Worm (Caenorhabditis elegans) whole organism, L4 larva: ENCODE data around the gene F58B4.2.

ENCODE experiments used
- F37D6.2 ChIP-seq: sonication (generic microtip); optimal IDR thresholded peaks from 2 replicates; lab custom pipeline; 2016; ENCODE audit warnings: mild to moderate bottlenecking, missing genetic modification characterization, missing compliant biosample characterization
- F44E2.7 ChIP-seq: fragments of 200-800 bp; sonication (Bioruptor generic); IDR thresholded peaks from 2 replicates; pipeline ENCODE4 v2.1.2; 2022; ENCODE audit warnings: missing genetic modification characterization, missing compliant biosample characterization
- Y48G9A.11 ChIP-seq: fragments of 200-800 bp; sonication (Bioruptor generic); IDR thresholded peaks from 2 replicates; pipeline ENCODE4 v1.3.6; 2022; ENCODE audit warnings: missing genetic modification reagents, missing genetic modification characterization, missing compliant biosample characterization
- Y75B8A.6 ChIP-seq: fragments of 200-800 bp; sonication (Bioruptor generic); IDR thresholded peaks from 2 replicates; pipeline ENCODE4 v1.3.6; 2022; ENCODE audit warnings: missing genetic modification reagents, missing genetic modification characterization, missing compliant biosample characterization
- aly-2 ChIP-seq: sonication (generic microtip); optimal IDR thresholded peaks from 2 replicates; lab custom pipeline; 2018; ENCODE audit warnings: missing biosample characterization, missing genetic modification characterization
- ceh-28 ChIP-seq: fragments of 150-350 bp; optimal IDR thresholded peaks from 2 replicates; lab custom pipeline; 2014; ENCODE audit warnings: missing biosample characterization, missing genetic modification reagents, missing genetic modification characterization
- ceh-44 ChIP-seq: fragments of 200-800 bp; sonication (Bioruptor generic); IDR thresholded peaks from 2 replicates; pipeline ENCODE4 v1.3.6; 2022; ENCODE audit warnings: missing genetic modification reagents, missing genetic modification characterization, missing compliant biosample characterization
- cey-2 ChIP-seq: sonication (generic microtip); optimal IDR thresholded peaks from 3 replicates; lab custom pipeline; 2017; ENCODE audit warnings: missing genetic modification characterization, mild to moderate bottlenecking, missing compliant biosample characterization, antibody characterized with exemption, borderline replicate concordance; ENCODE audit not compliant: insufficient read depth
- daf-16 ChIP-seq, 3 experiments: sonication (generic microtip); optimal IDR thresholded peaks; 2 replicates each; lab custom pipeline; 2016 to 2017; ENCODE audit warnings: missing genetic modification characterization in 3 of 3, missing genetic modification reagents in 3 of 3, mild to moderate bottlenecking in 2 of 3, missing compliant biosample characterization in 2 of 3, missing biosample characterization in 1 of 3, moderate library complexity in 1 of 3
- daf-8 ChIP-seq: fragments of 200-800 bp; sonication (Bioruptor generic); IDR thresholded peaks from 2 replicates; pipeline ENCODE4 v1.3.6; 2022; ENCODE audit warnings: missing genetic modification characterization, missing compliant biosample characterization
- dpl-1 ChIP-seq: fragments of 150-350 bp; optimal IDR thresholded peaks from 2 replicates; lab custom pipeline; 2014; ENCODE audit warnings: missing biosample characterization, missing genetic modification reagents, missing genetic modification characterization
- dve-1 ChIP-seq: sonication (generic microtip); optimal IDR thresholded peaks from 2 replicates; lab custom pipeline; 2017; ENCODE audit warnings: antibody characterized with exemption, mild to moderate bottlenecking, missing genetic modification characterization, missing compliant biosample characterization; ENCODE audit not compliant: insufficient read depth
- egl-27 ChIP-seq: sonication (generic microtip); optimal IDR thresholded peaks from 3 replicates; lab custom pipeline; 2017; ENCODE audit warnings: missing biosample characterization, missing genetic modification reagents, missing genetic modification characterization
- egl-43 ChIP-seq: fragments of 200-800 bp; sonication (Bioruptor generic); IDR thresholded peaks from 2 replicates; pipeline ENCODE4 v1.3.6; 2022; ENCODE audit warnings: missing genetic modification reagents, missing genetic modification characterization, missing compliant biosample characterization
- fkh-10 ChIP-seq: fragments of 150-350 bp; optimal IDR thresholded peaks from 2 replicates; lab custom pipeline; 2014; ENCODE audit warnings: missing biosample characterization, missing genetic modification reagents, missing genetic modification characterization
- hlh-11 ChIP-seq: fragments of 200-800 bp; sonication (Bioruptor generic); optimal IDR thresholded peaks from 2 replicates; lab custom pipeline; 2018; ENCODE audit warnings: mild to moderate bottlenecking, missing genetic modification characterization, missing compliant biosample characterization
- hmg-1.1 ChIP-seq: fragments of 200-800 bp; sonication (Bioruptor generic); IDR thresholded peaks from 2 replicates; pipeline ENCODE4 v1.3.6; 2022; ENCODE audit warnings: missing genetic modification reagents, missing genetic modification characterization, missing compliant biosample characterization
- jun-1 ChIP-seq: fragments of 150-350 bp; optimal IDR thresholded peaks from 2 replicates; lab custom pipeline; 2014; ENCODE audit warnings: missing biosample characterization, missing genetic modification reagents, missing genetic modification characterization
- lin-13 ChIP-seq: fragments of 150-350 bp; optimal IDR thresholded peaks from 2 replicates; lab custom pipeline; 2014; ENCODE audit warnings: missing biosample characterization, missing genetic modification reagents, missing genetic modification characterization
- lsy-2 ChIP-seq, 2 experiments: fragments of 150-350 bp in 1 of 2; sonication (generic microtip) in 1 of 2; optimal IDR thresholded peaks; 2 replicates each; lab custom pipeline; 2014 to 2017; ENCODE audit warnings: missing biosample characterization in 2 of 2, missing genetic modification characterization in 2 of 2
- madf-5 ChIP-seq, 2 experiments: fragments of 200-800 bp; sonication (Bioruptor generic); IDR thresholded peaks; 2 replicates each; pipeline ENCODE4 v1.3.6; 2022; ENCODE audit warnings: missing compliant biosample characterization in 2 of 2, missing genetic modification characterization in 2 of 2
- mdt-29 ChIP-seq: fragments of 200-800 bp; sonication (Bioruptor generic); IDR thresholded peaks from 2 replicates; pipeline ENCODE4 v1.3.6; 2022; ENCODE audit warnings: missing genetic modification reagents, missing genetic modification characterization, missing compliant biosample characterization
- mes-2 ChIP-seq: sonication (generic microtip); optimal IDR thresholded peaks from 2 replicates; lab custom pipeline; 2016; ENCODE audit warnings: missing genotype, mild to moderate bottlenecking, missing genetic modification characterization, missing compliant biosample characterization; ENCODE audit not compliant: poor library complexity, severe bottlenecking
- mxl-2 ChIP-seq: fragments of 200-800 bp; sonication (Bioruptor generic); conservative IDR thresholded peaks from 2 replicates; pipeline ENCODE4 v1.3.6; 2022; ENCODE audit warnings: missing genetic modification reagents, missing genetic modification characterization, missing compliant biosample characterization
- nhr-10 ChIP-seq: fragments of 150-350 bp; optimal IDR thresholded peaks from 2 replicates; lab custom pipeline; 2014; ENCODE audit warnings: missing biosample characterization, missing genetic modification characterization
- nhr-11 ChIP-seq: fragments of 150-350 bp; optimal IDR thresholded peaks from 2 replicates; lab custom pipeline; 2014; ENCODE audit warnings: missing biosample characterization, missing genetic modification characterization
- nhr-25 ChIP-seq: sonication (generic microtip); optimal IDR thresholded peaks from 2 replicates; lab custom pipeline; 2017; ENCODE audit warnings: missing genetic modification characterization, mild to moderate bottlenecking, missing compliant biosample characterization, antibody characterized with exemption, moderate library complexity, borderline replicate concordance; ENCODE audit not compliant: insufficient read depth
- nhr-41 ChIP-seq: fragments of 200-800 bp; sonication (Bioruptor generic); IDR thresholded peaks from 2 replicates; pipeline ENCODE4 v1.3.6; 2022; ENCODE audit warnings: missing genetic modification reagents, missing genetic modification characterization, missing compliant biosample characterization
- nhr-42 ChIP-seq: fragments of 200-800 bp; sonication (Bioruptor generic); IDR thresholded peaks from 2 replicates; pipeline ENCODE4 v1.3.6; 2022; ENCODE audit warnings: missing genetic modification characterization, missing compliant biosample characterization
- nhr-48 ChIP-seq: sonication (generic microtip); optimal IDR thresholded peaks from 2 replicates; lab custom pipeline; 2016; ENCODE audit warnings: mild to moderate bottlenecking, missing genetic modification characterization, missing compliant biosample characterization
- nhr-76 ChIP-seq: fragments of 150-350 bp; optimal IDR thresholded peaks from 2 replicates; lab custom pipeline; 2014; ENCODE audit warnings: missing biosample characterization, missing genetic modification characterization
- php-3 ChIP-seq: fragments of 200-800 bp; sonication (Bioruptor generic); IDR thresholded peaks from 2 replicates; pipeline ENCODE4 v1.3.6; 2022; ENCODE audit warnings: missing genetic modification reagents, missing genetic modification characterization, missing compliant biosample characterization
- rbr-2 ChIP-seq: sonication (generic microtip); optimal IDR thresholded peaks from 2 replicates; lab custom pipeline; 2016; ENCODE audit warnings: missing genotype, missing genetic modification characterization, missing compliant biosample characterization
- saeg-2 ChIP-seq: fragments of 200-800 bp; sonication (Bioruptor generic); IDR thresholded peaks from 2 replicates; pipeline ENCODE4 v1.3.6; 2022; ENCODE audit warnings: missing genetic modification reagents, missing genetic modification characterization, missing compliant biosample characterization
- sdz-12 ChIP-seq: fragments of 200-800 bp; sonication (Bioruptor generic); optimal IDR thresholded peaks from 2 replicates; lab custom pipeline; 2018; ENCODE audit warnings: mild to moderate bottlenecking, missing genetic modification characterization, missing compliant biosample characterization
- skn-1 ChIP-seq: fragments of 150-350 bp; optimal IDR thresholded peaks from 2 replicates; lab custom pipeline; 2014; ENCODE audit warnings: missing biosample characterization, missing genetic modification characterization
- snpc-4 ChIP-seq: fragments of 150-350 bp; optimal IDR thresholded peaks from 2 replicates; lab custom pipeline; 2014; ENCODE audit warnings: missing biosample characterization, missing genetic modification characterization
- spr-3 ChIP-seq: fragments of 200-800 bp; sonication (Bioruptor generic); optimal IDR thresholded peaks from 2 replicates; lab custom pipeline; 2018; ENCODE audit warnings: mild to moderate bottlenecking, missing genetic modification characterization, missing compliant biosample characterization
- tag-97 ChIP-seq: fragments of 200-800 bp; sonication (Bioruptor generic); IDR thresholded peaks from 2 replicates; pipeline ENCODE4 v1.3.6; 2022; ENCODE audit warnings: missing genetic modification characterization, missing compliant biosample characterization
- unc-130 ChIP-seq: sonication (generic microtip); optimal IDR thresholded peaks from 2 replicates; lab custom pipeline; 2016; ENCODE audit warnings: missing genetic modification reagents, missing genetic modification characterization, missing compliant biosample characterization

The F58B4.2 gene

DNA sequence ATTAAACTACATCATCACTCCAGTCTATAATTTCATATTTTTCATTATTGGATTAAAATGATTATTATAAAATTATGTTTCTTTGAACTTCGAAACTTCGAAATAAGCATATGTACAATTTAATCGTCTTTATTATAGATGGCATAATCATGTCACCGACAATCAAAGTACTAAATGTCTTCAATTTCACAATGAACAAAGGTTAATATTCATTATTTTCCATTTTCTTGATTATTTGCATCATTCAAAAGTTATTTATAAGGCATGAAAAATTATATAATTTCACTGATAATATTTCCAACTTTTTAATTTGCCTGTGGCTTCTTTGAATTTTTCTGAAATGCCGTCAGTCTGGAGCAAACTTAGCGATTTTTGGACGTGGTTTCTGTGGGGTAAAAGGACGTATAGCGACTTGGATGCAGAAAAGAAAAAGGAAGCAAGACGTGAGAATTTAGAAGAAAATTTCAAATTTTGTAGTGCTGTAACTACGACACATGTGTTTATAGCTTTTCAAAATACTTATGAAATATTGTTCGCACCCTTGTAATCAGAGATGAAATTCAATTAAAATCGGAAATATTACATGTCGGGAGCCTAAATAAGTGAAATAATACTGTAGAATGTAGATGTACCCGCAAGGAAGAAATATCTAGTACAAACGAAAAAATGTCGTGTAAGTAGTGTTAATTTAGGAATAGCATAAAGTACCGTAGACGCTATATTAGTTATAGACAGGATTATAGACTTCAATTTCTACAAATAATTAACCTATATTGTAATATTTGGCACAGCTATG is 37.6 kb upstream of the F58B4.2 start, which contains the start of gene F17C11.13 (continued):
- TF ChIP-seq mes-2 = no peak
- no peak for TF ChIP-seq php-3 (GFP tag; lab: Robert Waterston, UW)
- no peak for TF ChIP-seq daf-16 (GFP tag; optimal IDR thresholded peaks at IDR 0.05; lab: Kevin White, UChicago)
- peak; percentile 17 for TF ChIP-seq daf-16 (tag; optimal IDR thresholded peaks at IDR 0.05; lab: Kevin White, UChicago)
- no peak for TF ChIP-seq fkh-10 (GFP tag; lab: Kevin White, UChicago)
- no peak for TF ChIP-seq rbr-2 (tag; lab: Kevin White, UChicago)

DNA sequence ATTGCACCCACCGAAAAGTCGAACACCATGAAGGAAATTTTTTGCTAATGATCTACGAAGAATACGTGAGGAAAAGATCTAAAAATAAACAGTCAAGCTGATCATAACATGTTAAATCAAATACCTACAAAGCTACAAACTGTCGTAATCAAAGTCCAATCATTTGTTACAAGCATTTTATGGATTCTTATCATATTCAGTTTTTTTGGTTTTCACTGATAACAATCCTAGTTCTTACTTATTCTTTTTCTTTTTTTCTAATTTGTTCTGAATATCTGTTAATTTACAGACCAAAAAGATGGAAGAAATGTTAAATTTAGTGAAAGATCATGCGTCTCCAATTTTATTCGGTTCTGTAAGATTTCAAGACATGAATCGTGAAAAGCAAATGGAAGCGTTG is 36.6 kb upstream of the F58B4.2 start, which contains the start of gene F17C11.6:
TSS of gene F17C11.6 (plus strand) at position 290 of the 400 bp plus-strand sequence.
- no peak for TF ChIP-seq F44E2.7 (GFP tag; lab: Robert Waterston, UW)
- TF ChIP-seq cey-2 (tag; lab: Kevin White, UChicago) = no peak
- TF ChIP-seq lsy-2 (tag; optimal IDR thresholded peaks at IDR 0.05; lab: Kevin White, UChicago) = no peak
- TF ChIP-seq ceh-28 (tag; lab: Kevin White, UChicago) = no peak
- no peak for TF ChIP-seq daf-16 (GFP tag; optimal IDR thresholded peaks at IDR 0.05; lab: Kevin White, UChicago)
- TF ChIP-seq daf-16 (tag; optimal IDR thresholded peaks at IDR 0.05; lab: Kevin White, UChicago) = peak; percentile 27
- TF ChIP-seq nhr-25 = no peak
- TF ChIP-seq nhr-11 = no peak
- TF ChIP-seq dve-1 (tag; lab: Kevin White, UChicago) = peak; percentile 7
- TF ChIP-seq nhr-10 (tag; lab: Kevin White, UChicago) = no peak
- no peak for TF ChIP-seq mdt-29
- TF ChIP-seq, all 104 proteins: peak for 2

DNA sequence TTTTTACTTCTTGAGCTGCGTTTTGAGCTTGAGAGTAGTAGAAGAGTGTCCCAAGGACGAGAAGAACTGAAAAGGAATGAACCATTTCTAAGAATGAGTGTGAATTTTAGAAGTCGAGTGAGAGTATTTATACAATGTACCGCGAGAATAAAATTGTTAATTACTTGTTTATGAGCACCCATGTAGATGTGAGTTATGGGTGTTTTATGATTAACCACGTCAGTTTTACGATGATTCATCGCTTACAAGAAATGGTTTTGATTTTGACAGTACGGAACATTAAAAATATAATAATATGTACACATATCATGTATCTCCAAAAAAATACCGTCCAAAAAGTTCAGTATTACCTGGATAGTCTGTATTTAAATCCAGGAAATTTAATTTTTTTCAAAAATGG is 36.1 kb upstream of the F58B4.2 start, which contains the start of gene clec-221:
TSS of gene clec-221 (minus strand) at position 101 of the 400 bp plus-strand sequence.
- TF ChIP-seq hmg-1.1 (no peak), sdz-12 (GFP tag; lab: Kevin White, UChicago) (no peak), skn-1 (tag; lab: Kevin White, UChicago) (no peak), mes-2 (no peak)

DNA sequence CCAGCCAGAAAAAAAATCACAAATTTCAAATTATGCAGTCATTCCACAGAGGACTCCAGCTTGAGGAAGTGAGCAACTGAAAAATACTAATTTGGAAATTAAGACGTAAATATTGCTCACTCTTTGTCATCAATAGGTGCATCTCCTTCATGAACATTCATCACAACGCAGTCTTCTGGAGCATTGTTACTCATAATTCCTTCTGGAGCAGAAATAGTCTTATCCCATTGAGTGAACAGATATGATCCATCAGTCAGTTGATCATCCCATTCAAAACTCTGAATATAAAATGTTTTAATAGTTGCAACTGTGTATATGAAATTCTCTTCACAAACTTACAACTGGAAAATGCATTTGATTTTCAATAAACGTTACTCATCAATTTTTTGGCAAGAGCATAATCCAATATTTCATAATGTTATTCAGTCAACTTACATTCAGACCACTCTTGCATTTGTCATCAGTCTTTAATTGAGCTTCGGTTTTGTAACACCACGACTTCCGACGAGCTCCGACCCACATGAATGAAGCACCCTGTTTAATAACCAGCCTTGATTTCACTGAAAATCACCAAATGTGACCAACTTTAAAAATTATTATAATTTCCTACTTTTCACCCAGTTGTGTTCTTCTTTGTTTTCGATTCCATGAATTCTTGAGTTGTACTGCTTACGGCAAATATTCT is 35.3 kb upstream of the F58B4.2 start:
- TF ChIP-seq saeg-2 (GFP tag; lab: Robert Waterston, UW) = peak; percentile 57; the same call in 1 of the 2 replicates
- TF ChIP-seq egl-43 (GFP tag; lab: Robert Waterston, UW) = no peak
- TF ChIP-seq mes-2 = no peak
- no peak for TF ChIP-seq tag-97
- no peak for TF ChIP-seq ceh-44 (GFP tag; lab: Robert Waterston, UW)
- no peak for TF ChIP-seq mxl-2 (GFP tag; lab: Robert Waterston, UW)
- no peak for TF ChIP-seq unc-130 (GFP tag; lab: Kevin White, UChicago)
- TF ChIP-seq dpl-1 (GFP tag; lab: Kevin White, UChicago) = no peak
- no peak for TF ChIP-seq Y75B8A.6 (GFP tag; lab: Robert Waterston, UW)
- TF ChIP-seq snpc-4 (tag; lab: Kevin White, UChicago) = no peak
- peak; percentile 42 for TF ChIP-seq dve-1 (tag; lab: Kevin White, UChicago)
- TF ChIP-seq daf-8 (GFP tag; lab: Robert Waterston, UW) = no peak
- no peak for TF ChIP-seq jun-1 (tag; lab: Kevin White, UChicago)
- no peak for TF ChIP-seq egl-27 (tag; lab: Kevin White, UChicago)
- TF ChIP-seq nhr-41 = no peak
- no peak for TF ChIP-seq lin-13 (GFP tag; lab: Kevin White, UChicago)
- no peak for TF ChIP-seq cey-2 (tag; lab: Kevin White, UChicago)
- no peak for TF ChIP-seq F37D6.2
- no peak for TF ChIP-seq aly-2 (tag; lab: Kevin White, UChicago)
- TF ChIP-seq nhr-42 (GFP tag; lab: Robert Waterston, UW) = no peak
- no peak for TF ChIP-seq Y48G9A.11
- no peak for TF ChIP-seq fkh-10 (GFP tag; lab: Kevin White, UChicago)
- peak; percentile 43; the same call in 1 of the 2 replicates for TF ChIP-seq hmg-1.1
- TF ChIP-seq nhr-76 (tag; lab: Kevin White, UChicago) = no peak
- no peak for TF ChIP-seq spr-3 (GFP tag; lab: Kevin White, UChicago)
- no peak for TF ChIP-seq hlh-11
- TF ChIP-seq nhr-48 = no peak
- TF ChIP-seq madf-5 (GFP tag; IDR thresholded peaks at IDR 0.05; lab: Robert Waterston, UW) = no peak
- no peak for TF ChIP-seq nhr-10 (tag; lab: Kevin White, UChicago)
